Fruit fly (Drosophila melanogaster) whole organism, embryonic: ENCODE results near the gene CG16903.

Experiments used
- Adf1 ChIP-seq: fragments of 200-800 bp; sonication (Bioruptor generic); IDR thresholded peaks from 2 replicates; pipeline ENCODE4 v1.3.6; 2022; ENCODE audit warnings: missing biosample characterization, missing genetic modification characterization
- Atf6 ChIP-seq: fragments of 200-800 bp; sonication (Bioruptor generic); IDR thresholded peaks from 2 replicates; pipeline ENCODE4 v1.3.6; 2022; ENCODE audit warnings: missing biosample characterization, missing genetic modification characterization
- Blimp-1 ChIP-seq: fragments of 200-800 bp; sonication (Bioruptor generic); optimal IDR thresholded peaks from 3 replicates; lab custom pipeline; 2018; ENCODE audit warnings: missing biosample characterization, missing genetic modification characterization, mild to moderate bottlenecking, moderate library complexity, missing genetic modification reagents
- CG10209 ChIP-seq: fragments of 200-800 bp; sonication (Bioruptor generic); optimal IDR thresholded peaks from 3 replicates; lab custom pipeline; 2017; ENCODE audit warnings: missing biosample characterization, mild to moderate bottlenecking, missing genetic modification characterization, missing genetic modification reagents
- CG10543 ChIP-seq: fragments of 200-800 bp; sonication (Bioruptor generic); optimal IDR thresholded peaks from 3 replicates; lab custom pipeline; 2017; ENCODE audit warnings: missing biosample characterization, mild to moderate bottlenecking, missing genetic modification characterization, moderate library complexity
- CG11696 ChIP-seq: fragments of 200-800 bp; sonication (Bioruptor generic); IDR thresholded peaks from 2 replicates; pipeline ENCODE4 v1.3.6; 2022; ENCODE audit warnings: missing biosample characterization, missing genetic modification characterization
- CG12391 ChIP-seq: fragments of 200-800 bp; sonication (Bioruptor generic); optimal IDR thresholded peaks from 3 replicates; lab custom pipeline; 2018; ENCODE audit warnings: missing biosample characterization, mild to moderate bottlenecking, missing genetic modification characterization, moderate library complexity
- CG13894 ChIP-seq: fragments of 200-800 bp; sonication (Bioruptor generic); optimal IDR thresholded peaks from 3 replicates; lab custom pipeline; 2018; ENCODE audit warnings: missing biosample characterization, mild to moderate bottlenecking, missing genetic modification characterization, moderate library complexity
- CG15514 ChIP-seq: fragments of 200-800 bp; sonication (Bioruptor generic); optimal IDR thresholded peaks from 3 replicates; lab custom pipeline; 2017; ENCODE audit warnings: missing biosample characterization, missing genetic modification characterization, mild to moderate bottlenecking, moderate library complexity, missing genetic modification reagents
- CG17361 ChIP-seq: fragments of 200-800 bp; sonication (Bioruptor generic); IDR thresholded peaks from 3 replicates; pipeline ENCODE4 v1.3.6; 2022; ENCODE audit warnings: missing biosample characterization, missing genetic modification characterization
- CG2875 ChIP-seq: fragments of 200-800 bp; sonication (Bioruptor generic); optimal IDR thresholded peaks from 2 replicates; lab custom pipeline; 2017; ENCODE audit warnings: missing biosample characterization, mild to moderate bottlenecking, missing genetic modification characterization, missing genetic modification reagents
- CG30403 ChIP-seq: fragments of 200-800 bp; sonication (Bioruptor generic); optimal IDR thresholded peaks from 3 replicates; lab custom pipeline; 2016; ENCODE audit warnings: missing biosample characterization, missing genetic modification characterization
- CG4360 ChIP-seq: fragments of 200-800 bp; sonication (Bioruptor generic); IDR thresholded peaks from 2 replicates; pipeline ENCODE4 v1.3.6; 2022; ENCODE audit warnings: missing biosample characterization, missing genetic modification characterization
- CG5180 ChIP-seq: fragments of 200-800 bp; sonication (Bioruptor generic); optimal IDR thresholded peaks from 3 replicates; lab custom pipeline; 2017; ENCODE audit warnings: missing biosample characterization, missing genetic modification characterization, mild to moderate bottlenecking, moderate library complexity, missing genetic modification reagents
- CG6175 ChIP-seq: fragments of 200-800 bp; sonication (Bioruptor generic); IDR thresholded peaks from 3 replicates; pipeline ENCODE4 v1.3.6; 2022; ENCODE audit warnings: missing biosample characterization, missing genetic modification characterization
- CG6254 ChIP-seq: fragments of 200-800 bp; sonication (Bioruptor generic); optimal IDR thresholded peaks from 3 replicates; lab custom pipeline; 2017; ENCODE audit warnings: mild to moderate bottlenecking, missing biosample characterization, missing genetic modification reagents, missing genetic modification characterization
- CoRest ChIP-seq: fragments of 200-800 bp; sonication (Bioruptor generic); optimal IDR thresholded peaks from 3 replicates; lab custom pipeline; 2018; ENCODE audit warnings: missing biosample characterization, mild to moderate bottlenecking, missing genetic modification characterization, moderate library complexity
- D19B ChIP-seq: fragments of 200-800 bp; sonication (Bioruptor generic); optimal IDR thresholded peaks from 2 replicates; lab custom pipeline; 2017; ENCODE audit warnings: missing biosample characterization, mild to moderate bottlenecking, missing genetic modification characterization
- Deaf1 ChIP-seq: fragments of 200-800 bp; optimal IDR thresholded peaks from 3 replicates; lab custom pipeline; 2019; ENCODE audit warnings: missing biosample characterization, mild to moderate bottlenecking, missing genetic modification characterization, moderate library complexity
- Dref ChIP-seq: fragments of 200-800 bp; sonication (Bioruptor generic); IDR thresholded peaks from 2 replicates; pipeline ENCODE4 v1.3.6; 2022; ENCODE audit warnings: missing biosample characterization, missing genetic modification characterization
- Drgx ChIP-seq: fragments of 200-800 bp; sonication (Bioruptor generic); IDR thresholded peaks from 2 replicates; pipeline ENCODE4 v1.3.6; 2022; ENCODE audit warnings: missing biosample characterization, missing genetic modification characterization
- Fer2 ChIP-seq: fragments of 200-800 bp; sonication (Bioruptor generic); optimal IDR thresholded peaks from 2 replicates; lab custom pipeline; 2018; ENCODE audit warnings: missing biosample characterization, mild to moderate bottlenecking, missing genetic modification characterization, moderate library complexity
- HHEX ChIP-seq: fragments of 200-800 bp; sonication (Bioruptor generic); optimal IDR thresholded peaks from 3 replicates; lab custom pipeline; 2017; ENCODE audit warnings: missing biosample characterization, mild to moderate bottlenecking, missing genetic modification characterization, missing genetic modification reagents
- HLH4C ChIP-seq: fragments of 200-800 bp; sonication (Bioruptor generic); IDR thresholded peaks from 3 replicates; pipeline ENCODE4 v1.3.6; 2022; ENCODE audit warnings: missing biosample characterization, missing genetic modification characterization; ENCODE audit not compliant: partially characterized antibody
- Hr3 ChIP-seq: fragments of 200-800 bp; sonication (Bioruptor generic); optimal IDR thresholded peaks from 3 replicates; lab custom pipeline; 2016; ENCODE audit warnings: missing biosample characterization, missing genetic modification characterization
- Hr51 ChIP-seq, 2 experiments: fragments of 200-800 bp; sonication (Bioruptor generic); optimal IDR thresholded peaks; 2 replicates in 1 of 2; 3 replicates in 1 of 2; lab custom pipeline; 2016 to 2018; ENCODE audit warnings: missing biosample characterization in 2 of 2, missing genetic modification characterization in 2 of 2, mild to moderate bottlenecking in 1 of 2, moderate library complexity in 1 of 2
- Hr78 ChIP-seq, 2 experiments: fragments of 200-800 bp in 1 of 2; fragments of >200 bp in 1 of 2; sonication (Bioruptor generic) in 1 of 2; optimal IDR thresholded peaks; 2 replicates each; lab custom pipeline; 2017 to 2019; ENCODE audit warnings: missing biosample characterization in 2 of 2, missing genetic modification characterization in 2 of 2, mild to moderate bottlenecking in 1 of 2, moderate library complexity in 1 of 2
- Med ChIP-seq: fragments of 200-800 bp; sonication (Bioruptor generic); peaks from one replicate; lab custom pipeline; 2016; ENCODE audit warnings: missing biosample characterization, missing genetic modification characterization, mild to moderate bottlenecking, inconsistent platforms, moderate library complexity
- PHDP ChIP-seq: fragments of 200-800 bp; sonication (Bioruptor generic); optimal IDR thresholded peaks from 3 replicates; lab custom pipeline; 2018; ENCODE audit warnings: missing biosample characterization, mild to moderate bottlenecking, missing genetic modification characterization, moderate library complexity
- Rfx ChIP-seq: fragments of 200-800 bp; sonication (Bioruptor generic); IDR thresholded peaks from 2 replicates; pipeline ENCODE4 v1.3.6; 2022; ENCODE audit warnings: missing biosample characterization, missing genetic modification characterization
- bbx ChIP-seq: fragments of 200-800 bp; sonication (Bioruptor generic); IDR thresholded peaks from 2 replicates; pipeline ENCODE4 v1.3.6; 2022; ENCODE audit warnings: missing biosample characterization, missing genetic modification characterization; ENCODE audit not compliant: partially characterized antibody
- bsh ChIP-seq, 2 experiments: fragments of 200-800 bp; sonication (Bioruptor generic); optimal IDR thresholded peaks; 2 replicates each; lab custom pipeline; 2017 to 2018; ENCODE audit warnings: mild to moderate bottlenecking in 2 of 2, missing biosample characterization in 2 of 2, missing genetic modification characterization in 2 of 2, moderate library complexity in 1 of 2
- cad ChIP-seq: fragments of >200 bp; optimal IDR thresholded peaks from 2 replicates; lab custom pipeline; 2017; ENCODE audit warnings: missing biosample characterization, missing genetic modification characterization
- cg ChIP-seq: fragments of 200-800 bp; sonication (Bioruptor generic); optimal IDR thresholded peaks from 3 replicates; lab custom pipeline; 2019; ENCODE audit warnings: missing biosample characterization, mild to moderate bottlenecking, missing genetic modification characterization, moderate library complexity
- chm ChIP-seq: fragments of 200-800 bp; sonication (Bioruptor generic); IDR thresholded peaks from 2 replicates; pipeline ENCODE4 v1.3.6; 2022; ENCODE audit warnings: missing biosample characterization, missing genetic modification characterization
- cwo ChIP-seq: fragments of 200-800 bp; sonication (Bioruptor generic); optimal IDR thresholded peaks from 3 replicates; lab custom pipeline; 2017; ENCODE audit warnings: missing biosample characterization, missing genetic modification characterization, mild to moderate bottlenecking, moderate library complexity, missing genetic modification reagents
- fd3F ChIP-seq: fragments of 200-800 bp; sonication (Bioruptor generic); optimal IDR thresholded peaks from 2 replicates; lab custom pipeline; 2018; ENCODE audit warnings: missing biosample characterization, mild to moderate bottlenecking, missing genetic modification characterization, moderate library complexity
- nmo ChIP-seq: fragments of 200-800 bp; sonication (Bioruptor generic); optimal IDR thresholded peaks from 2 replicates; lab custom pipeline; 2018; ENCODE audit warnings: missing biosample characterization, mild to moderate bottlenecking, missing genetic modification characterization, moderate library complexity
- odd ChIP-seq: fragments of 200-800 bp; sonication (Bioruptor generic); optimal IDR thresholded peaks from 2 replicates; lab custom pipeline; 2017; ENCODE audit warnings: missing biosample characterization, mild to moderate bottlenecking, missing genetic modification characterization
- pros ChIP-seq: fragments of 200-800 bp; sonication (Bioruptor generic); optimal IDR thresholded peaks from 3 replicates; lab custom pipeline; 2019; ENCODE audit warnings: missing biosample characterization, mild to moderate bottlenecking, missing genetic modification characterization, moderate library complexity
- sim ChIP-seq: fragments of 200-800 bp; sonication (Bioruptor generic); IDR thresholded peaks from 2 replicates; pipeline ENCODE4 v1.3.6; 2022; ENCODE audit warnings: missing biosample characterization, missing genetic modification characterization
- stwl ChIP-seq: fragments of 200-800 bp; sonication (Bioruptor generic); optimal IDR thresholded peaks from 3 replicates; lab custom pipeline; 2018; ENCODE audit warnings: missing biosample characterization, mild to moderate bottlenecking, missing genetic modification characterization, moderate library complexity
- vnd ChIP-seq: fragments of 200-800 bp; sonication (Bioruptor generic); IDR thresholded peaks from 3 replicates; pipeline ENCODE4 v1.3.6; 2022; ENCODE audit warnings: missing biosample characterization, missing genetic modification characterization; ENCODE audit not compliant: partially characterized antibody
- wdn ChIP-seq: fragments of 200-800 bp; sonication (Bioruptor generic); IDR thresholded peaks from 2 replicates; pipeline ENCODE4 v1.3.6; 2022; ENCODE audit warnings: missing biosample characterization, missing genetic modification characterization
- wek ChIP-seq: fragments of 200-800 bp; sonication (Bioruptor generic); optimal IDR thresholded peaks from 3 replicates; lab custom pipeline; 2018; ENCODE audit warnings: missing biosample characterization, mild to moderate bottlenecking, missing genetic modification characterization, moderate library complexity

Gene CG16903

dm6 chrX:2036800-2037488 lies 43.3 kb downstream of the CG16903 start (continued):
- no peak for TF ChIP-seq Dref (GFP tag; lab: Robert Waterston, UW)
- 0 out of 3 replicates have a peak, but pooled peaks have one; percentile 21 for TF ChIP-seq CG17361 (GFP tag; lab: Robert Waterston, UW)
- peak; percentile 24 for TF ChIP-seq Blimp-1 (GFP tag; lab: Kevin White, UChicago)
- no peak for TF ChIP-seq vnd (GFP tag; lab: Robert Waterston, UW)
- TF ChIP-seq nmo: peak; percentile 30
- TF ChIP-seq PHDP: no peak
- TF ChIP-seq bsh (GFP tag; optimal IDR thresholded peaks at IDR 0.05; lab: Kevin White, UChicago): peak in 1 of 2 experiments; percentile 13
- TF ChIP-seq CG11696 (GFP tag; lab: Robert Waterston, UW): no peak
- TF ChIP-seq stwl (tag; lab: Kevin White, UChicago): no peak
- 0 out of 2 replicates have a peak, but pooled peaks have one; percentile 14 for TF ChIP-seq chm (GFP tag; lab: Robert Waterston, UW)
- TF ChIP-seq Hr51 (GFP tag; optimal IDR thresholded peaks at IDR 0.05; lab: Kevin White, UChicago): peak in 1 of 2 experiments; percentile 30
- no peak for TF ChIP-seq Fer2 (tag; lab: Kevin White, UChicago)
- peak; percentile 85 for TF ChIP-seq CG5180 (GFP tag; lab: Kevin White, UChicago)
- peak; percentile 25 for TF ChIP-seq Hr3 (GFP tag; lab: Kevin White, UChicago)
- no peak for TF ChIP-seq cad (GFP tag; lab: Kevin White, UChicago)
- TF ChIP-seq CoRest (tag; lab: Kevin White, UChicago): peak; percentile 40
- TF ChIP-seq D19B: peak; percentile 90
- peak; percentile 77 for TF ChIP-seq Med (GFP tag; lab: Kevin White, UChicago)
- TF ChIP-seq CG30403 (GFP tag; lab: Kevin White, UChicago): peak; percentile 34

- peak; percentile 95 for TF ChIP-seq Adf1 (GFP tag; lab: Robert Waterston, UW)
- peak; percentile 7 for TF ChIP-seq CG15514 (GFP tag; lab: Kevin White, UChicago)
- no peak for TF ChIP-seq wek (GFP tag; lab: Kevin White, UChicago)
- TF ChIP-seq Fer2 (tag; lab: Kevin White, UChicago): no peak
- TF ChIP-seq fd3F (GFP tag; lab: Kevin White, UChicago): no peak
- TF ChIP-seq cwo (GFP tag; lab: Kevin White, UChicago): peak; percentile 14
- TF ChIP-seq odd (GFP tag; lab: Kevin White, UChicago): peak; percentile 11
- no peak for TF ChIP-seq CG13894
- no peak for TF ChIP-seq CG10209 (GFP tag; lab: Kevin White, UChicago)
- peak; percentile 13 for TF ChIP-seq CG2875 (GFP tag; lab: Kevin White, UChicago)
- no peak for TF ChIP-seq HHEX
- TF ChIP-seq pros (GFP tag; lab: Kevin White, UChicago): peak; percentile 13
- TF ChIP-seq CG10543 (GFP tag; lab: Kevin White, UChicago): peak; percentile 89
- peak; percentile 13; the same call in 1 of the 2 replicates for TF ChIP-seq Drgx (GFP tag; lab: Robert Waterston, UW)
- TF ChIP-seq wdn (GFP tag; lab: Robert Waterston, UW): 0 out of 2 replicates have a peak, but pooled peaks have one; percentile 17
- TF ChIP-seq CG4360: 0 out of 2 replicates have a peak, but pooled peaks have one; percentile 9
- TF ChIP-seq sim (GFP tag; lab: Robert Waterston, UW): no peak
- TF ChIP-seq HLH4C (GFP tag; lab: Robert Waterston, UW): 0 out of 3 replicates have a peak, but pooled peaks have one; percentile 18
- no peak for TF ChIP-seq Atf6 (GFP tag; lab: Robert Waterston, UW)
- TF ChIP-seq CG6175: peak; percentile 52; the same call in 1 of the 3 replicates
- TF ChIP-seq Deaf1 (tag; lab: Kevin White, UChicago): peak; percentile 98
- no peak for TF ChIP-seq Hr78 (GFP tag; optimal IDR thresholded peaks at IDR 0.05; lab: Kevin White, UChicago)
- TF ChIP-seq cg (GFP tag; lab: Kevin White, UChicago): peak; percentile 32
- TF ChIP-seq bbx (GFP tag; lab: Robert Waterston, UW): peak; percentile 41; the same call in 1 of the 2 replicates
- peak; percentile 43; the same call in 1 of the 2 replicates for TF ChIP-seq chm (GFP tag; lab: Robert Waterston, UW)
- no peak for TF ChIP-seq CG12391 (tag; lab: Kevin White, UChicago)
- peak; percentile 19 for TF ChIP-seq Rfx (GFP tag; lab: Robert Waterston, UW)
- no peak for TF ChIP-seq CG6254
Observed at dm6 chrX:2036383-2036782, 43.8 kb downstream of the CG16903 start.
